Fruit fly (Drosophila melanogaster) whole organism, pupa: ENCODE data around the gene Amacr.

Experiments
- CG12605 ChIP-seq: fragments of 200-800 bp; sonication (Bioruptor generic); IDR thresholded peaks from 2 replicates; pipeline ENCODE4 v1.3.6; 2022; ENCODE audit warnings: missing biosample characterization, missing genetic modification characterization
- CG13204 ChIP-seq: fragments of 200-800 bp; sonication (Bioruptor generic); optimal IDR thresholded peaks from 2 replicates; lab custom pipeline; 2018; ENCODE audit warnings: missing biosample characterization, mild to moderate bottlenecking, missing genetic modification characterization, moderate library complexity
- CG14655 ChIP-seq: fragments of 200-800 bp; sonication (Bioruptor generic); optimal IDR thresholded peaks from 3 replicates; lab custom pipeline; 2017; ENCODE audit warnings: mild to moderate bottlenecking, missing biosample characterization, missing genetic modification reagents, missing genetic modification characterization
- CG15710 ChIP-seq: fragments of 200-800 bp; sonication (Bioruptor generic); optimal IDR thresholded peaks from 2 replicates; lab custom pipeline; 2018; ENCODE audit warnings: missing biosample characterization, mild to moderate bottlenecking, missing genetic modification characterization, moderate library complexity
- CG17806 ChIP-seq: fragments of 200-800 bp; sonication (Bioruptor generic); optimal IDR thresholded peaks from 2 replicates; lab custom pipeline; 2018; ENCODE audit warnings: missing biosample characterization, mild to moderate bottlenecking, missing genetic modification characterization, moderate library complexity
- CG32121 ChIP-seq: fragments of 200-800 bp; sonication (Bioruptor generic); IDR thresholded peaks from 2 replicates; pipeline ENCODE4 v1.3.6; 2022; ENCODE audit warnings: missing biosample characterization, missing genetic modification characterization
- CG34367 ChIP-seq: fragments of 200-800 bp; sonication (Bioruptor generic); optimal IDR thresholded peaks from 2 replicates; lab custom pipeline; 2018; ENCODE audit warnings: missing biosample characterization, mild to moderate bottlenecking, missing genetic modification characterization
- CG4496 ChIP-seq: fragments of 200-800 bp; sonication (Bioruptor generic); IDR thresholded peaks from 3 replicates; pipeline ENCODE4 v1.3.6; 2022; ENCODE audit warnings: missing biosample characterization, missing genetic modification characterization
- CG9948 ChIP-seq: fragments of 200-800 bp; sonication (Bioruptor generic); optimal IDR thresholded peaks from 2 replicates; lab custom pipeline; 2018; ENCODE audit warnings: missing biosample characterization, mild to moderate bottlenecking, missing genetic modification characterization, moderate library complexity
- D1 ChIP-seq: fragments of 200-800 bp; sonication (Bioruptor generic); optimal IDR thresholded peaks from 2 replicates; lab custom pipeline; 2018; ENCODE audit warnings: missing biosample characterization, mild to moderate bottlenecking, missing genetic modification characterization, moderate library complexity
- EcR ChIP-seq: fragments of 200-800 bp; sonication (Bioruptor generic); optimal IDR thresholded peaks from 3 replicates; lab custom pipeline; 2019; ENCODE audit warnings: missing biosample characterization, missing genetic modification characterization, mild to moderate bottlenecking, moderate library complexity, missing genetic modification reagents
- Snoo ChIP-seq: fragments of 200-800 bp; sonication (Bioruptor generic); optimal IDR thresholded peaks from 3 replicates; lab custom pipeline; 2017; ENCODE audit warnings: missing biosample characterization, mild to moderate bottlenecking, missing genetic modification characterization, inconsistent platforms
- rn ChIP-seq: fragments of 200-800 bp; sonication (Bioruptor generic); IDR thresholded peaks from 2 replicates; pipeline ENCODE4 v1.3.6; 2022; ENCODE audit warnings: missing biosample characterization, missing genetic modification characterization

DNA sequence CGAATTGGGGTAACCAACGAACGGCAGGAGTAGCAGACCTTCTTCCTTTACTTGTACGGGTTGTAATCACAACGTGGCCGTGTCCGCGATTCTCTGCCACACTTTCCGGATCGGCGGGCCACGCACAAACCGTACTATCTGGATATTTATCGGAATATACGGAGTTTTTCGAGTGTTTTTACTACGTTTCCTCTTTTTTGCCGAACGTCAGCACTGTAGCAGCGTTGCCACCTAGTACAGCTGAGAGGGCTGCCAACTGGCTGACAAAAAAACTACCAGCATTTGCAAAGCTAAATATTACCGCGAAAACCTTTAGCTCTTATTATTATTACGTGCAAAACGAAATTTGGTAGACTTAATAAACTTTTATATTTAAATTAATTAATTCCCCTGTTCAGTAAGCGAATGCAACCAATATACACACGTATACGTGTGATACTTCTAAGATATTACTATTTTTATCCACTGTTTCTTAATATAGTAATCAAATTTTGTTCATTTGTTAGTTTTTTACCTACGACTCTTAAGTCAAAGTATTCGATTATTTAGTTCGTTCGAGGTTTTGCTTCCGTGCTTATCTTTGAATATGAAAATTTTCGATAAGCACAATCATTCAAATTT lies 18.0 kb downstream of the Amacr start, which contains the start of gene TM9SF2:
- no peak for TF ChIP-seq D1 (tag; lab: Kevin White, UChicago)
- TF ChIP-seq CG17806, result no peak
- no peak for TF ChIP-seq CG34367 (tag; lab: Kevin White, UChicago)
- no peak for TF ChIP-seq CG4496 (GFP tag; lab: Robert Waterston, UW)
- no peak for TF ChIP-seq Snoo (tag; lab: Kevin White, UChicago)
- TF ChIP-seq CG12605, result no peak
- TF ChIP-seq CG14655 (GFP tag; lab: Kevin White, UChicago), result no peak
- no peak for TF ChIP-seq CG15710 (tag; lab: Kevin White, UChicago)
- no peak for TF ChIP-seq CG13204 (GFP tag; lab: Kevin White, UChicago)
- no peak for TF ChIP-seq CG9948
- TF ChIP-seq CG32121 (GFP tag; lab: Robert Waterston, UW), result no peak
- no peak for TF ChIP-seq rn (GFP tag; lab: Robert Waterston, UW)
- TF ChIP-seq EcR (GFP tag; lab: Kevin White, UChicago), result no peak
